Worm (Caenorhabditis elegans) whole organism, late embryonic: ENCODE results near the gene nhr-251.

ENCODE experiments used
- C08G9.2 ChIP-seq: sonication (generic microtip); optimal IDR thresholded peaks from 2 replicates; lab custom pipeline; 2016; ENCODE audit warnings: mild to moderate bottlenecking, missing genetic modification characterization, moderate library complexity, missing compliant biosample characterization
- C38D4.7 ChIP-seq: fragments of 200-800 bp; sonication (Bioruptor generic); optimal IDR thresholded peaks from 2 replicates; lab custom pipeline; 2018; ENCODE audit warnings: mild to moderate bottlenecking, missing genetic modification characterization, moderate library complexity, missing compliant biosample characterization
- K02D7.2 ChIP-seq: sonication (generic microtip); optimal IDR thresholded peaks from 2 replicates; lab custom pipeline; 2017; ENCODE audit warnings: mild to moderate bottlenecking, missing genetic modification characterization, missing compliant biosample characterization
- Y22D7AL.16 ChIP-seq: sonication (generic microtip); optimal IDR thresholded peaks from 2 replicates; lab custom pipeline; 2016; ENCODE audit warnings: missing genetic modification characterization, missing compliant biosample characterization
- ahr-1 ChIP-seq: sonication (generic microtip); optimal IDR thresholded peaks from 2 replicates; lab custom pipeline; 2016; ENCODE audit warnings: missing genetic modification characterization, missing compliant biosample characterization
- ceh-14 ChIP-seq: sonication (generic microtip); optimal IDR thresholded peaks from 2 replicates; lab custom pipeline; 2016; ENCODE audit warnings: missing genotype, missing genetic modification characterization, missing compliant biosample characterization
- ceh-19 ChIP-seq: fragments of 200-800 bp; sonication (Bioruptor generic); optimal IDR thresholded peaks from 2 replicates; lab custom pipeline; 2018; ENCODE audit warnings: mild to moderate bottlenecking, missing genetic modification characterization, missing compliant biosample characterization
- ceh-24 ChIP-seq: sonication (generic microtip); optimal IDR thresholded peaks from 2 replicates; lab custom pipeline; 2016; ENCODE audit warnings: mild to moderate bottlenecking, missing genetic modification characterization, missing compliant biosample characterization
- ceh-45 ChIP-seq: fragments of 200-800 bp; sonication (Bioruptor generic); IDR thresholded peaks from 2 replicates; pipeline ENCODE4 v1.3.6; 2022; ENCODE audit warnings: missing genetic modification reagents, missing genetic modification characterization, missing compliant biosample characterization
- ceh-48 ChIP-seq: sonication (generic microtip); optimal IDR thresholded peaks from 2 replicates; lab custom pipeline; 2016; ENCODE audit warnings: missing genetic modification characterization, inconsistent platforms, missing compliant biosample characterization
- ceh-9 ChIP-seq: sonication (generic microtip); optimal IDR thresholded peaks from 2 replicates; lab custom pipeline; 2016; ENCODE audit warnings: mild to moderate bottlenecking, missing genetic modification characterization, inconsistent platforms, missing compliant biosample characterization
- che-1 ChIP-seq: sonication (generic microtip); optimal IDR thresholded peaks from 2 replicates; lab custom pipeline; 2016; ENCODE audit warnings: mild to moderate bottlenecking, missing genetic modification characterization, missing compliant biosample characterization
- dve-1 ChIP-seq: sonication (generic microtip); optimal IDR thresholded peaks from 2 replicates; lab custom pipeline; 2017; ENCODE audit warnings: antibody characterized with exemption, mild to moderate bottlenecking, missing genetic modification characterization, missing compliant biosample characterization
- fax-1 ChIP-seq: sonication (generic microtip); optimal IDR thresholded peaks from 2 replicates; lab custom pipeline; 2016; ENCODE audit warnings: missing genotype, missing genetic modification characterization, missing compliant biosample characterization
- fkh-10 ChIP-seq: fragments of 150-350 bp; optimal IDR thresholded peaks from 2 replicates; lab custom pipeline; 2014; ENCODE audit warnings: missing biosample characterization, missing genetic modification reagents, missing genetic modification characterization
- fkh-6 ChIP-seq: sonication (generic microtip); optimal IDR thresholded peaks from 2 replicates; lab custom pipeline; 2016; ENCODE audit warnings: missing genetic modification characterization, missing compliant biosample characterization
- hlh-30 ChIP-seq: sonication (generic microtip); optimal IDR thresholded peaks from 2 replicates; lab custom pipeline; 2017; ENCODE audit warnings: antibody characterized with exemption, missing genetic modification characterization, missing compliant biosample characterization; ENCODE audit not compliant: insufficient read depth
- hlh-6 ChIP-seq: sonication (generic microtip); optimal IDR thresholded peaks from 2 replicates; lab custom pipeline; 2016; ENCODE audit warnings: missing genotype, missing genetic modification characterization, missing compliant biosample characterization
- hlh-8 ChIP-seq: sonication (generic microtip); optimal IDR thresholded peaks from 2 replicates; lab custom pipeline; 2016; ENCODE audit warnings: missing genotype, missing genetic modification characterization, missing compliant biosample characterization
- lim-6 ChIP-seq: sonication (generic microtip); optimal IDR thresholded peaks from 2 replicates; lab custom pipeline; 2016; ENCODE audit warnings: missing genetic modification characterization, missing compliant biosample characterization
- lin-11 ChIP-seq: fragments of 200-800 bp; sonication (Bioruptor generic); optimal IDR thresholded peaks from 2 replicates; lab custom pipeline; 2018; ENCODE audit warnings: mild to moderate bottlenecking, missing genetic modification characterization, missing compliant biosample characterization
- mec-3 ChIP-seq: sonication (generic microtip); optimal IDR thresholded peaks from 2 replicates; lab custom pipeline; 2016; ENCODE audit warnings: borderline replicate concordance, missing genetic modification characterization, missing compliant biosample characterization
- nhr-232 ChIP-seq: sonication (generic microtip); optimal IDR thresholded peaks from 2 replicates; lab custom pipeline; 2016; ENCODE audit warnings: missing genetic modification characterization, missing compliant biosample characterization
- npax-4 ChIP-seq: sonication (generic microtip); optimal IDR thresholded peaks from 2 replicates; lab custom pipeline; 2016; ENCODE audit warnings: missing genetic modification characterization, missing compliant biosample characterization
- pax-1 ChIP-seq: fragments of 150-350 bp; optimal IDR thresholded peaks from 2 replicates; lab custom pipeline; 2014; ENCODE audit warnings: missing biosample characterization, missing genetic modification characterization
- pros-1 ChIP-seq: fragments of 150-350 bp; optimal IDR thresholded peaks from 2 replicates; lab custom pipeline; 2014; ENCODE audit warnings: missing biosample characterization, missing genetic modification reagents, missing genetic modification characterization
- rnt-1 ChIP-seq: sonication (generic microtip); optimal IDR thresholded peaks from 2 replicates; lab custom pipeline; 2016; ENCODE audit warnings: missing genetic modification characterization, missing compliant biosample characterization
- sdc-2 ChIP-seq: sonication (generic microtip); optimal IDR thresholded peaks from 2 replicates; lab custom pipeline; 2016; ENCODE audit warnings: missing genotype, missing genetic modification characterization, missing compliant biosample characterization
- sox-4 ChIP-seq: sonication (generic microtip); optimal IDR thresholded peaks from 2 replicates; lab custom pipeline; 2017; ENCODE audit warnings: mild to moderate bottlenecking, missing genetic modification characterization, inconsistent platforms, missing compliant biosample characterization
- syd-9 ChIP-seq: sonication (generic microtip); optimal IDR thresholded peaks from 2 replicates; lab custom pipeline; 2016; ENCODE audit warnings: mild to moderate bottlenecking, missing genetic modification characterization, moderate library complexity, missing compliant biosample characterization
- tbx-2 ChIP-seq: sonication (generic microtip); optimal IDR thresholded peaks from 2 replicates; lab custom pipeline; 2016; ENCODE audit warnings: missing genetic modification characterization, missing compliant biosample characterization
- tbx-7 ChIP-seq: sonication (generic microtip); optimal IDR thresholded peaks from 2 replicates; lab custom pipeline; 2016; ENCODE audit warnings: missing genotype, missing genetic modification characterization, missing compliant biosample characterization
- unc-3 ChIP-seq, 2 experiments: fragments of 200-800 bp in 1 of 2; sonication (Bioruptor generic) in 1 of 2; sonication (generic microtip) in 1 of 2; conservative IDR thresholded peaks in 1 of 2; optimal IDR thresholded peaks in 1 of 2; 2 replicates each; pipeline versions ENCODE4 v1.3.6 to Lab custom; 2016 to 2022; ENCODE audit warnings: missing compliant biosample characterization in 2 of 2, missing genetic modification characterization in 2 of 2, missing genetic modification reagents in 1 of 2
- unc-42 ChIP-seq: sonication (generic microtip); optimal IDR thresholded peaks from 2 replicates; lab custom pipeline; 2016; ENCODE audit warnings: missing genotype, missing genetic modification characterization, missing compliant biosample characterization
- unc-55 ChIP-seq: sonication (generic microtip); optimal IDR thresholded peaks from 2 replicates; lab custom pipeline; 2017; ENCODE audit warnings: missing biosample characterization, missing genetic modification reagents, missing genetic modification characterization
- zip-5 ChIP-seq: sonication (generic microtip); optimal IDR thresholded peaks from 2 replicates; lab custom pipeline; 2016; ENCODE audit warnings: missing genetic modification characterization, missing compliant biosample characterization
- ztf-16 ChIP-seq: sonication (generic microtip); optimal IDR thresholded peaks from 2 replicates; lab custom pipeline; 2017; ENCODE audit warnings: missing genetic modification characterization, missing compliant biosample characterization

The nhr-251 gene

DNA sequence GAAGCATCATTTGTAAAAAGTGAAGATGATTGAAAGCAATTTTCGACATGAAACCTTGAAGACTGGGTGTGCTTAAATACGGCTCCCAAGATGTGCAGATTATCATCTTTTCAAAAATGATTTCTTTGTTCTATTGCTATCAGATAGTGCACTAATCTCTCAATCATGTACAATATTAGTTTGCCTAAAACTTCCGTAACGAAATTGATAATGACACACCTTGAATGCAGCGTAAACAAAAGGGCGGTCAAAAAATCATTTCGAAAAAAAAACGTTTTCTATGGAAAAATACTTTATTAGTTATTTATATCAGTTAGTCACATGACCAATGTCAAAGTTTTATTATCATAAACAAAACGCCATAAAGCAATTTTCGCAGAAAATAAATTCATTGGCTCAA lies 22.6 kb downstream of the nhr-251 start, which contains the start of gene F48G7.5:
Gene F48G7.5, minus strand, starts transcription at position 34 of the 400 bp plus-strand sequence.
- TF ChIP-seq unc-3 (GFP tag; conservative IDR thresholded peaks at IDR 0.05; lab: Robert Waterston, UW) (no peak), unc-3 (tag; optimal IDR thresholded peaks at IDR 0.05; lab: Kevin White, UChicago) (no peak), rnt-1 (tag; lab: Kevin White, UChicago) (no peak), mec-3 (tag; lab: Kevin White, UChicago) (no peak), tbx-7 (no peak), pax-1 (tag; lab: Kevin White, UChicago) (no peak), ztf-16 (tag; lab: Kevin White, UChicago) (no peak), sox-4 (tag; lab: Kevin White, UChicago) (no peak), lin-11 (no peak), ceh-48 (tag; lab: Kevin White, UChicago) (no peak)

- no peak for TF ChIP-seq pros-1 (tag; lab: Kevin White, UChicago)
- TF ChIP-seq ceh-45 (GFP tag; lab: Robert Waterston, UW) = no peak
- TF ChIP-seq npax-4 (tag; lab: Kevin White, UChicago) = no peak
- TF ChIP-seq C08G9.2 (tag; lab: Kevin White, UChicago) = no peak
- TF ChIP-seq K02D7.2 = no peak
- TF ChIP-seq hlh-6 (tag; lab: Kevin White, UChicago) = no peak
- no peak for TF ChIP-seq sdc-2 (tag; lab: Kevin White, UChicago)
- no peak for TF ChIP-seq ceh-19 (GFP tag; lab: Kevin White, UChicago)
- TF ChIP-seq lin-11 = no peak
- TF ChIP-seq, all 69 proteins: peak for 0
Observed at ce11 chrV:624922-625321, 24.6 kb downstream of the nhr-251 start, which contains the start of gene srt-17. TSS of gene srt-17 (minus strand) at chrV:625022.

DNA sequence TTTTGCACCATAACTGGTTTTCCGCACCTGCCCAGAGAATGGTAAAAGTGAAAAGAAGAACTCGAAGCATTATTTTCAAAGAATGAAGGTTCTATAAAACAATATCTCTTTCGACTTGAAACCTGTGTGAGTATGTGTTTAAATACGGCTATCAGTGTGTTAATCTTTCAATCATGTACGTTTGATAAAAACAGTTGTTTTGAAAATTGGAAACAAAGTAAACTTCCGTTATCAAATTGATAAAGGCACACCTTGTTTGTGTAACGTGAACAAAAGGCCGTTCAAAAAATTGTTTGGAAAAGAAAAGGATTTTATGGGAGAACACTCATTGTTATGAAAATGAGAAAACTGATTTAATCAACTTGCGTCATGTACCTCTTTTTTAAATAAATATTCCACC lies 26.0 kb downstream of the nhr-251 start, which contains the start of gene F48G7.7:
Gene F48G7.7, minus strand, starts transcription at position 101 of the 400 bp plus-strand sequence.
- TF ChIP-seq ceh-14 (tag; lab: Kevin White, UChicago) (no peak), fax-1 (tag; lab: Kevin White, UChicago) (no peak), C38D4.7 (GFP tag; lab: Kevin White, UChicago) (no peak), ceh-9 (tag; lab: Kevin White, UChicago) (no peak), ceh-45 (GFP tag; lab: Robert Waterston, UW) (no peak), pros-1 (tag; lab: Kevin White, UChicago) (no peak), hlh-30 (no peak), tbx-7 (no peak), dve-1 (tag; lab: Kevin White, UChicago) (no peak), hlh-8 (tag; lab: Kevin White, UChicago) (no peak), ceh-19 (GFP tag; lab: Kevin White, UChicago) (no peak), unc-55 (GFP tag; lab: Kevin White, UChicago) (no peak)

- TF ChIP-seq K02D7.2 (no peak), fkh-6 (tag; lab: Kevin White, UChicago) (no peak), ahr-1 (tag; lab: Kevin White, UChicago) (no peak), tbx-2 (tag; lab: Kevin White, UChicago) (no peak), hlh-6 (tag; lab: Kevin White, UChicago) (no peak), ceh-24 (no peak), ceh-19 (GFP tag; lab: Kevin White, UChicago) (no peak), C08G9.2 (tag; lab: Kevin White, UChicago) (no peak), nhr-232 (tag; lab: Kevin White, UChicago) (no peak), zip-5 (tag; lab: Kevin White, UChicago) (no peak), che-1 (tag; lab: Kevin White, UChicago) (no peak)
Observed at ce11 chrV:627585-627984, 27.3 kb downstream of the nhr-251 start, which contains the start of gene F48G7.8. TSS of gene F48G7.8 (minus strand) at chrV:627685.

ce11 chrV:628527-628926 lies 28.2 kb downstream of the nhr-251 start, which contains the start of gene F48G7.9:
TSS of gene F48G7.9 (minus strand) at chrV:628627.
- TF ChIP-seq mec-3 (tag; lab: Kevin White, UChicago) (no peak), ceh-14 (tag; lab: Kevin White, UChicago) (no peak), fkh-10 (GFP tag; lab: Kevin White, UChicago) (no peak), nhr-232 (tag; lab: Kevin White, UChicago) (no peak), syd-9 (no peak), lim-6 (tag; lab: Kevin White, UChicago) (no peak), unc-42 (no peak), C38D4.7 (GFP tag; lab: Kevin White, UChicago) (no peak), Y22D7AL.16 (no peak)
